In the genomic region with DNA sequence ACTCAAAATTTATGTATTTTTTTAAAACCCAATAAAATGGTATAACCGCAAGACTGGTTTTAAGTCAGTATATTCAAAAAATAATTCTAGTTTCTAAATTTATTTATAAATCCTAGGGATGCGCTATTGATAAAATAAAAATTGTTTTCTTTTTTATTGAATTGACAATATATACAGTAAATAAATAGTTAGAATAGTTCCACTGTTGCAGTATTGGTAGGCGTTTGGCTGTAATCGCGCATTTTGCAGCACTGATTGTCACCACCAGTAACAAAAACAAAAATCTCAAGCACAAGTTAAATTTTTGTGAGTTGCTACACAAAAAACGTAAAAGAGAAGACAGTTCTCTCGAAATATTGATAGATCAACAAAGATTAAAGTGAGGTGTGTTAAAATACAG, we compare ENCODE assay signal across 5 fruit fly cellular contexts.
TF ChIP-seq lines count a peak whose summit lies in the region.

A gene (plus strand): TSS at position 265 of the 400 bp plus-strand sequence.

- no peak for TF ChIP-seq CTCF in whole organism, embryonic (GFP tag; optimal IDR thresholded peaks at IDR 0.05; lab: Kevin White, UChicago)

TF ChIP-seq in whole organism, adult, 20 proteins besides CTCF, POLR2A, EP300 and RAD21 (continues in another document):
- TF ChIP-seq CG7101 (tag; optimal IDR thresholded peaks at IDR 0.05; lab: Kevin White, UChicago) (peak; percentile 93), Hr96 (GFP tag; optimal IDR thresholded peaks at IDR 0.05; lab: Kevin White, UChicago) (peak; percentile 80), tj (GFP tag; optimal IDR thresholded peaks at IDR 0.05; lab: Kevin White, UChicago) (peak; percentile 50), CG5204 (GFP tag; optimal IDR thresholded peaks at IDR 0.05; lab: Kevin White, UChicago) (peak; percentile 86), CG33017 (tag; optimal IDR thresholded peaks at IDR 0.05; lab: Kevin White, UChicago) (peak; percentile 92), CG11617 (GFP tag; optimal IDR thresholded peaks at IDR 0.05; lab: Kevin White, UChicago) (peak; percentile 85), pad (GFP tag; optimal IDR thresholded peaks at IDR 0.05; lab: Kevin White, UChicago) (peak; percentile 84), CG1620 (GFP tag; optimal IDR thresholded peaks at IDR 0.05; lab: Kevin White, UChicago) (peak; percentile 96), CG7045 (GFP tag; optimal IDR thresholded peaks at IDR 0.05; lab: Kevin White, UChicago) (peak; percentile 83), CG12768 (GFP tag; optimal IDR thresholded peaks at IDR 0.05; lab: Kevin White, UChicago) (peak; percentile 93), kay (GFP tag; lab: Kevin White, UChicago; ENCODE audit: borderline replicate concordance) (no peak), cic (GFP tag; optimal IDR thresholded peaks at IDR 0.05; lab: Kevin White, UChicago) (peak; percentile 78), ovo (GFP tag; optimal IDR thresholded peaks at IDR 0.05; lab: Kevin White, UChicago) (peak; percentile 75), cnc (optimal IDR thresholded peaks at IDR 0.05; lab: Kevin White, UChicago) (no peak), Mnt (GFP tag; optimal IDR thresholded peaks at IDR 0.05; lab: Kevin White, UChicago) (peak; percentile 92), CG14711 (tag; optimal IDR thresholded peaks at IDR 0.05; lab: Kevin White, UChicago) (peak; percentile 82), toe (GFP tag; optimal IDR thresholded peaks at IDR 0.05; lab: Kevin White, UChicago) (peak; percentile 80)

TF ChIP-seq in whole organism, embryonic, 481 proteins besides CTCF, POLR2A, EP300 and RAD21 (continues in another document):
- TF ChIP-seq CG2889 (GFP tag; IDR thresholded peaks at IDR 0.05; lab: Robert Waterston, UW): peak; percentile 57; the same call in 2 of the 3 replicates
- peak; percentile 35; the same call in 1 of the 3 replicates for TF ChIP-seq gce (GFP tag; IDR thresholded peaks at IDR 0.05; lab: Robert Waterston, UW)
- TF ChIP-seq Myb (GFP tag; optimal IDR thresholded peaks at IDR 0.05; lab: Kevin White, UChicago): peak; percentile 65
- TF ChIP-seq kay (GFP tag; optimal IDR thresholded peaks at IDR 0.05; lab: Kevin White, UChicago): peak; percentile 81
- peak; percentile 88 for TF ChIP-seq Bdp1 (GFP tag; optimal IDR thresholded peaks at IDR 0.05; lab: Kevin White, UChicago)
- no peak for TF ChIP-seq tna (GFP tag; IDR thresholded peaks at IDR 0.05; lab: Robert Waterston, UW; ENCODE audit: partially characterized antibody)
- peak; percentile 69 for TF ChIP-seq CG17912 (GFP tag; optimal IDR thresholded peaks at IDR 0.05; lab: Kevin White, UChicago)
- TF ChIP-seq inv (GFP tag; IDR thresholded peaks at IDR 0.05; lab: Robert Waterston, UW; ENCODE audit: partially characterized antibody): no peak
- peak; percentile 41; the same call in 1 of the 2 replicates for TF ChIP-seq Poxn (GFP tag; IDR thresholded peaks at IDR 0.05; lab: Robert Waterston, UW)
- TF ChIP-seq CG1647 (GFP tag; optimal IDR thresholded peaks at IDR 0.05; lab: Kevin White, UChicago): peak; percentile 81
- TF ChIP-seq psq (GFP tag; optimal IDR thresholded peaks at IDR 0.05; lab: Kevin White, UChicago): peak; percentile 7
- TF ChIP-seq NfI (GFP tag; optimal IDR thresholded peaks at IDR 0.05; lab: Kevin White, UChicago): peak; percentile 91
- peak; percentile 58 for TF ChIP-seq sqz (GFP tag; optimal IDR thresholded peaks at IDR 0.05; lab: Kevin White, UChicago)
- TF ChIP-seq slp2 (GFP tag; optimal IDR thresholded peaks at IDR 0.05; lab: Kevin White, UChicago): peak; percentile 39
- TF ChIP-seq tap (tag; optimal IDR thresholded peaks at IDR 0.05; lab: Kevin White, UChicago): peak; percentile 66
- TF ChIP-seq pita (GFP tag; optimal IDR thresholded peaks at IDR 0.05; lab: Kevin White, UChicago): no peak

TF ChIP-seq in whole organism, prepupa, 60 proteins besides CTCF, POLR2A, EP300 and RAD21 (continues in another document):
- no peak for TF ChIP-seq CG6276 (GFP tag; optimal IDR thresholded peaks at IDR 0.05; lab: Kevin White, UChicago)
- 0 out of 2 replicates have a peak, but pooled peaks have one; percentile 27 for TF ChIP-seq Gug (GFP tag; IDR thresholded peaks at IDR 0.05; lab: Robert Waterston, UW)
- TF ChIP-seq Eip75B (GFP tag; optimal IDR thresholded peaks at IDR 0.05; lab: Kevin White, UChicago): peak; percentile 77
- TF ChIP-seq achi (GFP tag; optimal IDR thresholded peaks at IDR 0.05; lab: Kevin White, UChicago): peak; percentile 83
- peak; percentile 42 to 64 for TF ChIP-seq salr (GFP tag; optimal IDR thresholded peaks at IDR 0.05; lab: Kevin White, UChicago)
- peak; percentile 70 for TF ChIP-seq CG32006 (GFP tag; optimal IDR thresholded peaks at IDR 0.05; lab: Kevin White, UChicago)
- peak; percentile 91 for TF ChIP-seq esn (GFP tag; optimal IDR thresholded peaks at IDR 0.05; lab: Kevin White, UChicago)
- TF ChIP-seq CG16779 (tag; optimal IDR thresholded peaks at IDR 0.05; lab: Kevin White, UChicago): no peak
- peak; percentile 71 for TF ChIP-seq CG10669 (GFP tag; optimal IDR thresholded peaks at IDR 0.05; lab: Kevin White, UChicago)
- no peak for TF ChIP-seq Hr38 (GFP tag; optimal IDR thresholded peaks at IDR 0.05; lab: Kevin White, UChicago)
- peak; percentile 83 for TF ChIP-seq pdm3 (GFP tag; optimal IDR thresholded peaks at IDR 0.05; lab: Kevin White, UChicago)
- TF ChIP-seq cyc (GFP tag; optimal IDR thresholded peaks at IDR 0.05; lab: Kevin White, UChicago): peak; percentile 84
- TF ChIP-seq CG31627 (GFP tag; optimal IDR thresholded peaks at IDR 0.05; lab: Kevin White, UChicago): peak; percentile 79
- peak; percentile 69 for TF ChIP-seq Hr4 (GFP tag; optimal IDR thresholded peaks at IDR 0.05; lab: Kevin White, UChicago)
- peak; percentile 58 for TF ChIP-seq Eip93F (GFP tag; optimal IDR thresholded peaks at IDR 0.05; lab: Kevin White, UChicago)
- TF ChIP-seq CG8319 (GFP tag; optimal IDR thresholded peaks at IDR 0.05; lab: Kevin White, UChicago): peak; percentile 61
- TF ChIP-seq CG6808 (GFP tag; optimal IDR thresholded peaks at IDR 0.05; lab: Kevin White, UChicago): peak; percentile 64
- TF ChIP-seq CG7368 (GFP tag; optimal IDR thresholded peaks at IDR 0.05; lab: Kevin White, UChicago): peak; percentile 73

TF ChIP-seq in whole organism, pupa, 21 proteins besides CTCF, POLR2A, EP300 and RAD21 (continues in another document):
- no peak for TF ChIP-seq EcR (GFP tag; optimal IDR thresholded peaks at IDR 0.05; lab: Kevin White, UChicago)
- peak; percentile 65 for TF ChIP-seq CG17806 (tag; optimal IDR thresholded peaks at IDR 0.05; lab: Kevin White, UChicago)
- no peak for TF ChIP-seq CG10348 (GFP tag; IDR thresholded peaks at IDR 0.05; lab: Robert Waterston, UW)
- peak; percentile 63 for TF ChIP-seq CG12605 (GFP tag; IDR thresholded peaks at IDR 0.05; lab: Robert Waterston, UW)
- TF ChIP-seq CG8159 (tag; optimal IDR thresholded peaks at IDR 0.05; lab: Kevin White, UChicago): peak; percentile 66
- TF ChIP-seq CG9948 (tag; optimal IDR thresholded peaks at IDR 0.05; lab: Kevin White, UChicago): peak; percentile 39
- peak; percentile 84 for TF ChIP-seq Pif1A (GFP tag; optimal IDR thresholded peaks at IDR 0.05; lab: Kevin White, UChicago)
- TF ChIP-seq D1 (tag; optimal IDR thresholded peaks at IDR 0.05; lab: Kevin White, UChicago): peak; percentile 58
- no peak for TF ChIP-seq CG13204 (GFP tag; optimal IDR thresholded peaks at IDR 0.05; lab: Kevin White, UChicago)
- TF ChIP-seq fd96Ca (GFP tag; IDR thresholded peaks at IDR 0.05; lab: Robert Waterston, UW): no peak; the same call in 2 of the 3 replicates
- TF ChIP-seq CG4496 (GFP tag; IDR thresholded peaks at IDR 0.05; lab: Robert Waterston, UW): peak; percentile 58; the same call in 2 of the 3 replicates
- peak; percentile 41; the same call in 1 of the 2 replicates for TF ChIP-seq rn (GFP tag; IDR thresholded peaks at IDR 0.05; lab: Robert Waterston, UW)
- TF ChIP-seq Ets98B (GFP tag; IDR thresholded peaks at IDR 0.05; lab: Robert Waterston, UW): peak; percentile 83
- TF ChIP-seq CG8301 (tag; optimal IDR thresholded peaks at IDR 0.05; lab: Kevin White, UChicago): peak; percentile 65
- peak; percentile 25 for TF ChIP-seq gl (tag; optimal IDR thresholded peaks at IDR 0.05; lab: Kevin White, UChicago)
- peak; percentile 71 for TF ChIP-seq Pif1B (GFP tag; optimal IDR thresholded peaks at IDR 0.05; lab: Kevin White, UChicago)
- TF ChIP-seq CG34367 (tag; optimal IDR thresholded peaks at IDR 0.05; lab: Kevin White, UChicago): peak; percentile 59
- TF ChIP-seq CG15710 (tag; optimal IDR thresholded peaks at IDR 0.05; lab: Kevin White, UChicago): peak; percentile 76
- TF ChIP-seq CG32121 (GFP tag; IDR thresholded peaks at IDR 0.05; lab: Robert Waterston, UW): peak; percentile 59

TF ChIP-seq in whole organism, wandering third instar larva, 38 proteins besides CTCF, POLR2A, EP300 and RAD21 (continues in another document):
- TF ChIP-seq usp (GFP tag; optimal IDR thresholded peaks at IDR 0.05; lab: Kevin White, UChicago): no peak
- TF ChIP-seq OdsH (GFP tag; optimal IDR thresholded peaks at IDR 0.05; lab: Kevin White, UChicago): peak; percentile 83
- peak; percentile 85 for TF ChIP-seq dsf (GFP tag; optimal IDR thresholded peaks at IDR 0.05; lab: Kevin White, UChicago; ENCODE audit: borderline replicate concordance)
- no peak for TF ChIP-seq Vsx2 (GFP tag; optimal IDR thresholded peaks at IDR 0.05; lab: Kevin White, UChicago; ENCODE audit: partially characterized antibody)
- peak; percentile 68 for TF ChIP-seq CG9705 (GFP tag; optimal IDR thresholded peaks at IDR 0.05; lab: Kevin White, UChicago)
- TF ChIP-seq Abd-B (GFP tag; optimal IDR thresholded peaks at IDR 0.05; lab: Kevin White, UChicago): no peak
- peak; percentile 89 for TF ChIP-seq h (GFP tag; optimal IDR thresholded peaks at IDR 0.05; lab: Kevin White, UChicago)
- peak; percentile 83 for TF ChIP-seq br (GFP tag; optimal IDR thresholded peaks at IDR 0.05; lab: Kevin White, UChicago)
- peak; percentile 84 for TF ChIP-seq woc (GFP tag; optimal IDR thresholded peaks at IDR 0.05; lab: Kevin White, UChicago)
- TF ChIP-seq HLH106 (tag; optimal IDR thresholded peaks at IDR 0.05; lab: Kevin White, UChicago): peak; percentile 78
- no peak for TF ChIP-seq Rel (GFP tag; optimal IDR thresholded peaks at IDR 0.05; lab: Kevin White, UChicago)
- TF ChIP-seq Rel (tag; optimal IDR thresholded peaks at IDR 0.05; lab: Kevin White, UChicago): peak; percentile 61
- no peak for TF ChIP-seq lola (GFP tag; optimal IDR thresholded peaks at IDR 0.05; lab: Kevin White, UChicago)
- TF ChIP-seq Dfd (GFP tag; optimal IDR thresholded peaks at IDR 0.05; lab: Kevin White, UChicago): no peak
- TF ChIP-seq pan (optimal IDR thresholded peaks at IDR 0.05; lab: Kevin White, UChicago): no peak
- peak; percentile 81 for TF ChIP-seq sv (GFP tag; optimal IDR thresholded peaks at IDR 0.05; lab: Kevin White, UChicago)
- peak; percentile 44 for TF ChIP-seq jim (GFP tag; optimal IDR thresholded peaks at IDR 0.05; lab: Kevin White, UChicago)
- peak; percentile 71 for TF ChIP-seq ey (GFP tag; optimal IDR thresholded peaks at IDR 0.05; lab: Kevin White, UChicago)
- peak; percentile 83 for TF ChIP-seq sage (GFP tag; optimal IDR thresholded peaks at IDR 0.05; lab: Kevin White, UChicago)
- peak; percentile 75 for TF ChIP-seq psq (GFP tag; optimal IDR thresholded peaks at IDR 0.05; lab: Kevin White, UChicago)
- TF ChIP-seq fru (GFP tag; optimal IDR thresholded peaks at IDR 0.05; lab: Kevin White, UChicago): peak; percentile 83
- no peak for TF ChIP-seq Mio (GFP tag; optimal IDR thresholded peaks at IDR 0.05; lab: Kevin White, UChicago)
